Worm (Caenorhabditis elegans) whole organism, L3 larva: Measurements from ENCODE around the gene grk-1.

Experiments
- ama-1 ChIP-seq: fragments of 150-350 bp; optimal IDR thresholded peaks from 2 replicates; lab custom pipeline; 2018
- ceh-82 ChIP-seq: fragments of 150-350 bp; optimal IDR thresholded peaks from 2 replicates; lab custom pipeline; 2014; ENCODE audit warnings: missing biosample characterization, missing genetic modification characterization
- ceh-9 ChIP-seq: sonication (generic microtip); optimal IDR thresholded peaks from 2 replicates; lab custom pipeline; 2018; ENCODE audit warnings: missing biosample characterization, missing genetic modification characterization
- egl-27 ChIP-seq: sonication (generic microtip); optimal IDR thresholded peaks from 4 replicates; lab custom pipeline; 2017; ENCODE audit warnings: missing biosample characterization, missing genetic modification reagents, missing genetic modification characterization
- fkh-10 ChIP-seq: sonication (generic microtip); optimal IDR thresholded peaks from 2 replicates; lab custom pipeline; 2017; ENCODE audit warnings: missing biosample characterization, missing genetic modification reagents, missing genetic modification characterization
- pha-4 ChIP-seq: fragments of 150-350 bp; optimal IDR thresholded peaks from 2 replicates; lab custom pipeline; 2014; ENCODE audit warnings: missing biosample characterization, missing genetic modification reagents, missing genetic modification characterization
- unc-39 ChIP-seq: sonication (generic microtip); optimal IDR thresholded peaks from 4 replicates; lab custom pipeline; 2017; ENCODE audit warnings: missing biosample characterization, missing genetic modification characterization
- zag-1 ChIP-seq: fragments of 150-350 bp; optimal IDR thresholded peaks from 2 replicates; lab custom pipeline; 2014; ENCODE audit warnings: missing biosample characterization, missing genetic modification characterization

DNA sequence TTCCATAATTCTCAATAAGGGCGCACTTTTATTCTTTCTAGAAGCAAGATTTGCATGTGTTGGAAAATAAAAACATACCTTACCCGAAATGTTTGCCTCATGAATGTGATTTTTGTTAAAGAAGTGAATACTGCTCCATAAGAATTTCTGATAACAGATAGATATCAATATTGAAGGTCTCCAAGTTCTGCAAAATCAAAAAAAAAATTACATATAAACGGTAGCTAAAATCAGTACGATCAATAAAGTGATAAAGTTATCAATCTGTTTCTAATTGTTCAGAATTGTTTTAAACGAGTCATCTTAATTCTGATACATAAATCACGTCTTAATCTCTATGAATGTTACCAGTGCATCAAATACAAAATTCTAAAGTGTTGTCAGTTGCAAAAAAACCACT is 22.8 kb downstream of the grk-1 start, which contains the start of gene mgl-1:
- no peak for TF ChIP-seq unc-39 (tag; lab: Kevin White, UChicago)
- TF ChIP-seq zag-1 (tag; lab: Kevin White, UChicago) = no peak
- TF ChIP-seq ama-1 (lab: Kevin White, UChicago) = no peak
- TF ChIP-seq pha-4 (tag; lab: Kevin White, UChicago) = no peak
- TF ChIP-seq ceh-9 = no peak
- TF ChIP-seq ceh-82 (tag; lab: Kevin White, UChicago) = no peak
- no peak for TF ChIP-seq egl-27 (tag; lab: Kevin White, UChicago)
- TF ChIP-seq fkh-10 (GFP tag; lab: Kevin White, UChicago) = no peak
